Worm (Caenorhabditis elegans) whole organism, L1 larva: ENCODE measurements around the gene clec-67.

Experiments used
- C04F5.9 ChIP-seq: sonication (generic microtip); optimal IDR thresholded peaks from 2 replicates; lab custom pipeline; 2016; ENCODE audit warnings: missing genetic modification characterization, missing compliant biosample characterization
- C34B4.2 ChIP-seq: sonication (generic microtip); optimal IDR thresholded peaks from 2 replicates; lab custom pipeline; 2017; ENCODE audit warnings: mild to moderate bottlenecking, missing genetic modification characterization, missing compliant biosample characterization
- aha-1 ChIP-seq: fragments of 150-350 bp; optimal IDR thresholded peaks from 2 replicates; lab custom pipeline; 2014; ENCODE audit warnings: missing biosample characterization, missing genetic modification characterization
- alr-1 ChIP-seq: fragments of 200-800 bp; sonication (Bioruptor generic); optimal IDR thresholded peaks from 2 replicates; lab custom pipeline; 2018; ENCODE audit warnings: borderline replicate concordance, mild to moderate bottlenecking, missing genetic modification characterization, missing compliant biosample characterization
- ama-1 ChIP-seq: fragments of 150-350 bp; optimal IDR thresholded peaks from 2 replicates; lab custom pipeline; 2014
- ceh-88 ChIP-seq: fragments of 200-800 bp; sonication (Bioruptor generic); IDR thresholded peaks from 2 replicates; pipeline ENCODE4 v1.3.6; 2022; ENCODE audit warnings: missing genetic modification characterization, missing compliant biosample characterization
- ceh-90 ChIP-seq: sonication (generic microtip); optimal IDR thresholded peaks from 2 replicates; lab custom pipeline; 2016; ENCODE audit warnings: missing genetic modification characterization, missing compliant biosample characterization
- ces-1 ChIP-seq: fragments of 150-350 bp; optimal IDR thresholded peaks from 2 replicates; lab custom pipeline; 2014; ENCODE audit warnings: missing biosample characterization, missing genetic modification reagents, missing genetic modification characterization
- efl-1 ChIP-seq, 4 experiments: fragments of 150-350 bp; optimal IDR thresholded peaks in 3 of 4; peaks in 1 of 4; 1 replicate in 1 of 4; 2 replicates in 3 of 4; lab custom pipeline; 2014; ENCODE audit warnings: missing biosample characterization in 2 of 4, missing genetic modification characterization in 2 of 4, missing genetic modification reagents in 2 of 4
- egl-13 ChIP-seq: sonication (generic microtip); optimal IDR thresholded peaks from 2 replicates; lab custom pipeline; 2016; ENCODE audit warnings: missing genotype, missing genetic modification reagents, missing genetic modification characterization, missing compliant biosample characterization
- elt-2 ChIP-seq: sonication (generic microtip); optimal IDR thresholded peaks from 2 replicates; lab custom pipeline; 2016; ENCODE audit warnings: missing genetic modification characterization, mild to moderate bottlenecking, inconsistent platforms, missing compliant biosample characterization, missing genetic modification reagents
- hlh-4 ChIP-seq: sonication (generic microtip); optimal IDR thresholded peaks from 2 replicates; lab custom pipeline; 2016; ENCODE audit warnings: mild to moderate bottlenecking, missing genetic modification characterization, missing compliant biosample characterization
- hpl-2 ChIP-seq: fragments of 150-350 bp; optimal IDR thresholded peaks from 2 replicates; lab custom pipeline; 2014; ENCODE audit warnings: missing biosample characterization, missing genetic modification reagents, missing genetic modification characterization
- irx-1 ChIP-seq: sonication (generic microtip); optimal IDR thresholded peaks from 2 replicates; lab custom pipeline; 2016; ENCODE audit warnings: missing genetic modification characterization, missing compliant biosample characterization
- isw-1 ChIP-seq: fragments of 200-800 bp; sonication (Bioruptor generic); IDR thresholded peaks from 2 replicates; pipeline ENCODE4 v1.3.6; 2022; ENCODE audit warnings: missing genetic modification characterization, missing compliant biosample characterization
- jun-1 ChIP-seq: fragments of 150-350 bp; optimal IDR thresholded peaks from 2 replicates; lab custom pipeline; 2014; ENCODE audit warnings: missing biosample characterization, missing genetic modification reagents, missing genetic modification characterization
- lin-13 ChIP-seq: fragments of 150-350 bp; optimal IDR thresholded peaks from 2 replicates; lab custom pipeline; 2014; ENCODE audit warnings: missing biosample characterization, missing genetic modification reagents, missing genetic modification characterization
- lin-14 ChIP-seq: fragments of 200-800 bp; sonication (Bioruptor generic); optimal IDR thresholded peaks from 2 replicates; lab custom pipeline; 2018; ENCODE audit warnings: mild to moderate bottlenecking, missing genetic modification characterization, moderate library complexity, missing compliant biosample characterization
- lin-15B ChIP-seq: fragments of 150-350 bp; sonication (generic microtip); optimal IDR thresholded peaks from 3 replicates; lab custom pipeline; 2014; ENCODE audit warnings: missing biosample characterization, missing genetic modification characterization
- lin-35 ChIP-seq, 2 experiments: fragments of 150-350 bp; optimal IDR thresholded peaks; 2 replicates each; lab custom pipeline; 2014; ENCODE audit warnings: missing biosample characterization in 2 of 2, missing genetic modification characterization in 2 of 2, missing genetic modification reagents in 2 of 2
- lin-39 ChIP-seq: fragments of 150-350 bp; optimal IDR thresholded peaks from 2 replicates; lab custom pipeline; 2014; ENCODE audit warnings: missing biosample characterization, missing genetic modification reagents, missing genetic modification characterization
- lir-3 ChIP-seq: sonication (generic microtip); optimal IDR thresholded peaks from 2 replicates; lab custom pipeline; 2016; ENCODE audit warnings: mild to moderate bottlenecking, missing genetic modification characterization, moderate library complexity, missing compliant biosample characterization; ENCODE audit not compliant: poor library complexity
- nhr-11 ChIP-seq: fragments of 150-350 bp; optimal IDR thresholded peaks from 2 replicates; lab custom pipeline; 2014; ENCODE audit warnings: missing biosample characterization, missing genetic modification characterization
- nhr-12 ChIP-seq: sonication (generic microtip); optimal IDR thresholded peaks from 2 replicates; lab custom pipeline; 2017; ENCODE audit warnings: missing biosample characterization, missing genetic modification characterization
- nhr-20 ChIP-seq: sonication (generic microtip); optimal IDR thresholded peaks from 2 replicates; lab custom pipeline; 2016; ENCODE audit warnings: mild to moderate bottlenecking, missing genetic modification characterization, missing compliant biosample characterization
- nhr-85 ChIP-seq: sonication (generic microtip); peaks from one replicate; lab custom pipeline; 2016; ENCODE audit warnings: missing genetic modification characterization, inconsistent platforms, missing compliant biosample characterization
- pag-3 ChIP-seq: sonication (generic microtip); optimal IDR thresholded peaks from 2 replicates; lab custom pipeline; 2017; ENCODE audit warnings: missing genetic modification characterization, mild to moderate bottlenecking, missing compliant biosample characterization, antibody characterized with exemption, borderline replicate concordance; ENCODE audit not compliant: insufficient read depth
- pqm-1 ChIP-seq: sonication (generic microtip); optimal IDR thresholded peaks from 3 replicates; lab custom pipeline; 2017; ENCODE audit warnings: missing biosample characterization, missing genetic modification characterization
- rnt-1 ChIP-seq: sonication (generic microtip); optimal IDR thresholded peaks from 2 replicates; lab custom pipeline; 2016; ENCODE audit warnings: mild to moderate bottlenecking, missing genetic modification characterization, moderate library complexity, missing compliant biosample characterization
- snu-23 ChIP-seq: sonication (generic microtip); optimal IDR thresholded peaks from 2 replicates; lab custom pipeline; 2016; ENCODE audit warnings: missing genetic modification characterization, missing compliant biosample characterization
- sox-4 ChIP-seq: sonication (generic microtip); optimal IDR thresholded peaks from 2 replicates; lab custom pipeline; 2016; ENCODE audit warnings: missing genetic modification characterization, missing compliant biosample characterization
- sptf-1 ChIP-seq: fragments of 150-350 bp; optimal IDR thresholded peaks from 2 replicates; lab custom pipeline; 2014; ENCODE audit warnings: missing biosample characterization, missing genetic modification characterization
- unc-30 ChIP-seq: sonication (generic microtip); optimal IDR thresholded peaks from 2 replicates; lab custom pipeline; 2017; ENCODE audit warnings: missing biosample characterization, missing genetic modification characterization
- unc-98 ChIP-seq: fragments of 200-800 bp; sonication (Bioruptor generic); IDR thresholded peaks from 2 replicates; pipeline ENCODE4 v1.3.6; 2022; ENCODE audit warnings: missing genetic modification characterization, missing compliant biosample characterization
- xbp-1 ChIP-seq: sonication (generic microtip); optimal IDR thresholded peaks from 2 replicates; lab custom pipeline; 2016; ENCODE audit warnings: missing genetic modification characterization, missing compliant biosample characterization
- zag-1 ChIP-seq: fragments of 150-350 bp; optimal IDR thresholded peaks from 2 replicates; lab custom pipeline; 2014; ENCODE audit warnings: missing biosample characterization, missing genetic modification characterization
- zip-4 ChIP-seq: fragments of 200-800 bp; sonication (Bioruptor generic); optimal IDR thresholded peaks from 2 replicates; lab custom pipeline; 2018; ENCODE audit warnings: mild to moderate bottlenecking, missing genetic modification characterization, moderate library complexity, missing compliant biosample characterization
- ztf-4 ChIP-seq: fragments of 150-350 bp; optimal IDR thresholded peaks from 2 replicates; lab custom pipeline; 2014; ENCODE audit warnings: missing biosample characterization, missing genetic modification characterization

The clec-67 gene

DNA sequence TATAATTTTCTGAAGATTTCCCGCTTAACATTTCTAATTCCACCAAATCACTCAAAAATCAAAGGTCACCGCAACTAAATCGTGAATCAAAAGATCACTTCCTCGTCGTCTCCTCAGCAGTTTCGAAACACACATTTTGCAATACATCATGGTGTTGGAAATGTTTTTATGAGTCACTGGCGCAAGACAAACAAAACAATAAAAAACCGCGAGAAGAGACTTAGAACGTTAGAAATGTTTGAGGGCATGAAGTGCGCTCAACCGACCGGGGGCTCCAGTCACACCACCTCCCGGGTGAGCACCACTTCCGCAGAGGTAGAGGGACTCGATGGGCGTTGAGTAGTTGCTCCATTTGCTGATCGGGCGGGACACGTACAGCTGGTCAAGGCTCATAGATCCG, 46.7 kb upstream of the clec-67 start (continued):
- TF ChIP-seq efl-1 (optimal IDR thresholded peaks at IDR 0.05; lab: Kevin White, UChicago) (peak; percentile 30 to 33), efl-1 (GFP tag; optimal IDR thresholded peaks at IDR 0.05 in 1 of 2; lab: Kevin White, UChicago) (peak; percentile 15 to 79), egl-13 (tag; lab: Kevin White, UChicago) (no peak), ceh-88 (GFP tag; lab: Robert Waterston, UW) (no peak), lin-13 (GFP tag; lab: Kevin White, UChicago) (no peak), lin-35 (GFP tag; optimal IDR thresholded peaks at IDR 0.05; lab: Kevin White, UChicago) (peak; percentile 5 to 16), pag-3 (tag; lab: Kevin White, UChicago) (no peak), aha-1 (tag; lab: Kevin White, UChicago) (no peak), lin-15B (no peak), C34B4.2 (tag; lab: Kevin White, UChicago) (no peak), jun-1 (tag; lab: Kevin White, UChicago) (peak; percentile 70), unc-30 (no peak), ztf-4 (tag; lab: Kevin White, UChicago) (no peak), hlh-4 (tag; lab: Kevin White, UChicago) (no peak), zip-4 (GFP tag; lab: Kevin White, UChicago) (no peak), alr-1 (tag; lab: Kevin White, UChicago) (no peak), isw-1 (GFP tag; lab: Robert Waterston, UW) (no peak), hpl-2 (GFP tag; lab: Kevin White, UChicago) (no peak)
- TF ChIP-seq, all 84 proteins: peak for 19

DNA sequence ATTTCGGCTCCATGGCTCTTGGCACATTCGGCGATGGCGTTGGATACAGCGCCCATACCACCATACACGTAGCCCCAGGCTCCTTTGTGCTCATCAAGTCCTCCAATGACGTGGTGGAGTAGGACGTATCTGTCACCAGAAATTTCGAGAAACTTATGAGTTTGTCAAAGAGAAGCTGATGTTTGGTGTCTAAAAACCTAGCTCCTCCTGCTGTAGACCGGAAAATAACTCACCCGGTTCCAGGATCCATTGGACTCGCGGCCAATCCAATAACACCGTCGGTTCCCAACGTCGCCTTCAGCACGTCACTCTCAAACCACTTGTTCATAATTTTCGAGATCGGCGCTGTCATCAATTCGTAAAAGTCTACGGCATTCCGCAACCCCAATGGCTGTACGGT, 45.0 kb upstream of the clec-67 start:
- TF ChIP-seq unc-30 (no peak), lin-14 (GFP tag; lab: Kevin White, UChicago) (no peak), jun-1 (tag; lab: Kevin White, UChicago) (no peak), lin-35 (GFP tag; optimal IDR thresholded peaks at IDR 0.05; lab: Kevin White, UChicago) (no peak), ceh-90 (tag; lab: Kevin White, UChicago) (no peak), ces-1 (GFP tag; lab: Kevin White, UChicago) (no peak), xbp-1 (tag; lab: Kevin White, UChicago) (no peak), nhr-11 (tag; lab: Kevin White, UChicago) (no peak)

DNA sequence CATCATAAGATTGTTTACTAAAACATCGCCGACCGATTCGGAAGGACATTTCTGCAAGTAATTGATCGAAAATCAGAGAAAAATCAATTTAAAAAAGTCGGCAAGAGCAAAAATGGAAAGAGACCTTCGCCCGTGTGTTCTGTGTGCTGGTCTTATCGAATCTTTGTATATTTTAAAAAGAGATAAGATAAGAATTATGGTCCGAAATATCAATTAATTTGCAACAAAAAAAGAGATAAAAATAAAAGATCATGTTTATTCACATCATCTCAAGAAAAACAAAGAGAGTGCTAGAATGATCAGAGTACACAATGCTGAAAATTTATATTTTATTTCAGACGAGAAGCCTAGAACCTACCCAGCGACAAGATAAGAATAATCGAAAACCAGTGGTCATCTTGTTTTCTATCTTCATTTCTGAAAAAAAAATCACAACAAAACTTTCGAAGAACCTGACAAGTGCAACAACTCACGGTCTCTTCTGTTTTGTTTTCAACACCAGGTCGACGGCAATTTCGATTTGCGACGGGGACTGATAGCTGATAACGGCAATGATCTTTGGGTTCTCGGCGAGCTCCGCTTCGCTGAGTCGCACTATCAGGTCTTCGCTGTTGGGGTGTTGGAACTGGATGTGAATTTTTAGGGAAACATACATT, 43.6 kb upstream of the clec-67 start, which contains the start of gene F37C4.6:
Gene F37C4.6, minus strand, starts transcription at position 51 of the 656 bp plus-strand sequence.
- TF ChIP-seq elt-2 (tag; lab: Kevin White, UChicago) (peak; percentile 70), unc-98 (GFP tag; lab: Robert Waterston, UW) (no peak)

DNA sequence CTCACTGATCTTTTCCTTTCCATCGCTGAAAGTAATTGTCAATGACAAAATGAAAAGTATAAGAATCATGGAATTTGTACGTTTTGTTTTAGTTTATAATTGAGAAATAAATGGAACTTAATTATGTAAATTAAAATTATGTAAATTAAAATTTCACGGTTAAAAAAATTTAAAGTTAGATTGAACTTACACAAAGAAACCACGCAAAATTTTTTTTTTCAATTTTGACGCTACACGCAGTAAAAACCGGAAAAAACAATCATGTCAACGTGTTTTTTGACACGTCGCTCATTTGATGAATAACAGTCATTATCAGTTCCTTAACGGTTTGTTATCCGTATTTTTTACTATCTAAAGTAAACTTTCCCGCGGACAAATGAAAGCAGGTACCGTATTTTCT, 40.8 kb upstream of the clec-67 start, which contains the start of the genes F37C4.8 and oac-23:
Gene F37C4.8, minus strand, starts transcription at position 101 of the 400 bp plus-strand sequence.
Gene oac-23, plus strand, starts transcription at position 323 of the 400 bp plus-strand sequence.
- TF ChIP-seq sox-4 (tag; lab: Kevin White, UChicago) (no peak), lin-39 (tag; lab: Kevin White, UChicago) (no peak), snu-23 (GFP tag; lab: Kevin White, UChicago) (no peak), zip-4 (GFP tag; lab: Kevin White, UChicago) (no peak), jun-1 (tag; lab: Kevin White, UChicago) (no peak), nhr-85 (tag; lab: Kevin White, UChicago) (no peak), nhr-20 (no peak), zag-1 (tag; lab: Kevin White, UChicago) (no peak), C04F5.9 (no peak), ces-1 (GFP tag; lab: Kevin White, UChicago) (no peak), pqm-1 (no peak), lin-14 (GFP tag; lab: Kevin White, UChicago) (no peak), irx-1 (no peak), sptf-1 (tag; lab: Kevin White, UChicago) (no peak), nhr-12 (tag; lab: Kevin White, UChicago) (no peak), ama-1 (lab: Kevin White, UChicago) (no peak), ztf-4 (tag; lab: Kevin White, UChicago) (no peak), ceh-90 (tag; lab: Kevin White, UChicago) (no peak), lir-3 (tag; lab: Kevin White, UChicago) (no peak), rnt-1 (tag; lab: Kevin White, UChicago) (no peak)
- TF ChIP-seq, all 84 proteins: peak for 0
